Worm (Caenorhabditis elegans): ENCODE measurements around the gene nrf-5.

nrf-5 gene

ce11 chrV:13833951-13834350 is 5.9 kb downstream of the nrf-5 start, which contains the start of gene srx-129:
TSS of gene srx-129 (plus strand) at chrV:13834251.
- TF ChIP-seq hlh-15 (tag; optimal IDR thresholded peaks at IDR 0.05), result no peak
- no peak for TF ChIP-seq Y22D7AL.16 (tag; optimal IDR thresholded peaks at IDR 0.05)
- no peak for TF ChIP-seq C08G9.2 (tag; optimal IDR thresholded peaks at IDR 0.05)
- TF ChIP-seq elt-4 (tag; optimal IDR thresholded peaks at IDR 0.05), result no peak
- no peak for TF ChIP-seq unc-3 (GFP tag; conservative IDR thresholded peaks at IDR 0.05)
- no peak for TF ChIP-seq unc-3 (tag; optimal IDR thresholded peaks at IDR 0.05)
- no peak for TF ChIP-seq nhr-11 (tag; optimal IDR thresholded peaks at IDR 0.05)

- TF ChIP-seq ceh-48 (tag; optimal IDR thresholded peaks at IDR 0.05), result no peak
- TF ChIP-seq sox-2 (GFP tag; IDR thresholded peaks at IDR 0.05), result no peak
- TF ChIP-seq che-1 (tag; optimal IDR thresholded peaks at IDR 0.05), result no peak
- TF ChIP-seq C08G9.2 (tag; optimal IDR thresholded peaks at IDR 0.05), result no peak
- TF ChIP-seq unc-3 (GFP tag; conservative IDR thresholded peaks at IDR 0.05), result no peak
- TF ChIP-seq unc-3 (tag; optimal IDR thresholded peaks at IDR 0.05), result no peak
- TF ChIP-seq lim-6 (tag; optimal IDR thresholded peaks at IDR 0.05), result no peak
- no peak for TF ChIP-seq zip-5 (tag; optimal IDR thresholded peaks at IDR 0.05)
- TF ChIP-seq npax-4 (tag; optimal IDR thresholded peaks at IDR 0.05), result no peak
- TF ChIP-seq C38D4.7 (GFP tag; optimal IDR thresholded peaks at IDR 0.05), result no peak
- TF ChIP-seq ets-4 (tag; optimal IDR thresholded peaks at IDR 0.05), result no peak
- TF ChIP-seq dve-1 (tag; optimal IDR thresholded peaks at IDR 0.05), result no peak
Measured at ce11 chrV:13837173-13837572, 9.1 kb downstream of the nrf-5 start, which contains the start of gene srx-128. TSS of gene srx-128 (plus strand) at chrV:13837473.

- TF ChIP-seq nfya-1 (tag; optimal IDR thresholded peaks at IDR 0.05), result no peak
Measured at ce11 chrV:13839433-13839832, 11.4 kb downstream of the nrf-5 start, which contains the start of gene F55B12.10. TSS of gene F55B12.10 (plus strand) at chrV:13839733.

- no peak for TF ChIP-seq unc-86 (tag; optimal IDR thresholded peaks at IDR 0.05)
- no peak for TF ChIP-seq ceh-18 (tag; optimal IDR thresholded peaks at IDR 0.05)
- no peak for TF ChIP-seq syd-9 (tag; optimal IDR thresholded peaks at IDR 0.05)
- TF ChIP-seq ceh-34 (tag; optimal IDR thresholded peaks at IDR 0.05), result no peak
- TF ChIP-seq npax-4 (tag; optimal IDR thresholded peaks at IDR 0.05), result no peak
- TF ChIP-seq T23F11.4 (GFP tag; optimal IDR thresholded peaks at IDR 0.05), result no peak
- TF ChIP-seq ceh-19 (GFP tag; optimal IDR thresholded peaks at IDR 0.05), result no peak
- TF ChIP-seq nhr-11 (tag; optimal IDR thresholded peaks at IDR 0.05), result no peak
- no peak for TF ChIP-seq ceh-48 (tag; optimal IDR thresholded peaks at IDR 0.05)
- no peak for TF ChIP-seq ztf-16 (tag; optimal IDR thresholded peaks at IDR 0.05)
- no peak for TF ChIP-seq lin-11 (tag; optimal IDR thresholded peaks at IDR 0.05)
- TF ChIP-seq che-1 (tag; optimal IDR thresholded peaks at IDR 0.05), result no peak
- no peak for TF ChIP-seq tbx-7 (tag; optimal IDR thresholded peaks at IDR 0.05)
- TF ChIP-seq elt-4 (tag; optimal IDR thresholded peaks at IDR 0.05), result no peak
- no peak for TF ChIP-seq dmd-4 (tag; optimal IDR thresholded peaks at IDR 0.05; ENCODE audit: borderline replicate concordance)
- TF ChIP-seq unc-3 (GFP tag; conservative IDR thresholded peaks at IDR 0.05), result no peak
- TF ChIP-seq unc-3 (tag; optimal IDR thresholded peaks at IDR 0.05), result no peak
- no peak for TF ChIP-seq mec-3 (tag; optimal IDR thresholded peaks at IDR 0.05; ENCODE audit: borderline replicate concordance)
- no peak for TF ChIP-seq gmeb-2 (tag; optimal IDR thresholded peaks at IDR 0.05)
- no peak for TF ChIP-seq K09A11.1 (tag; optimal IDR thresholded peaks at IDR 0.05; ENCODE audit: insufficient read depth)
Measured at ce11 chrV:13840909-13841308, 12.8 kb downstream of the nrf-5 start, which contains the start of gene srx-17. TSS of gene srx-17 (plus strand) at chrV:13841209.

- TF ChIP-seq odd-2 (tag; optimal IDR thresholded peaks at IDR 0.05) (no peak), F13H6.1 (tag; optimal IDR thresholded peaks at IDR 0.05) (no peak), dmd-4 (tag; optimal IDR thresholded peaks at IDR 0.05; ENCODE audit: borderline replicate concordance) (no peak), pha-4 (tag; optimal IDR thresholded peaks at IDR 0.05) (no peak), sox-2 (GFP tag; IDR thresholded peaks at IDR 0.05) (no peak), ref-2 (tag; optimal IDR thresholded peaks at IDR 0.05) (no peak), unc-86 (tag; optimal IDR thresholded peaks at IDR 0.05) (no peak), unc-55 (GFP tag; optimal IDR thresholded peaks at IDR 0.05) (no peak), pros-1 (tag; optimal IDR thresholded peaks at IDR 0.05) (no peak), fkh-6 (tag; optimal IDR thresholded peaks at IDR 0.05) (no peak), ets-4 (tag; optimal IDR thresholded peaks at IDR 0.05) (no peak), gmeb-2 (tag; optimal IDR thresholded peaks at IDR 0.05) (no peak), C08G9.2 (tag; optimal IDR thresholded peaks at IDR 0.05) (no peak), ceh-14 (tag; optimal IDR thresholded peaks at IDR 0.05) (no peak), ceh-45 (GFP tag; IDR thresholded peaks at IDR 0.05) (no peak), elt-4 (tag; optimal IDR thresholded peaks at IDR 0.05) (no peak), hlh-13 (GFP tag; optimal IDR thresholded peaks at IDR 0.05) (no peak), ceh-6 (GFP tag; optimal IDR thresholded peaks at IDR 0.05) (no peak), pat-9 (tag; optimal IDR thresholded peaks at IDR 0.05) (no peak), ceh-48 (tag; optimal IDR thresholded peaks at IDR 0.05) (no peak)
Measured at ce11 chrV:13843147-13843546, 15.1 kb downstream of the nrf-5 start, which contains the start of gene srx-130. TSS of gene srx-130 (plus strand) at chrV:13843447.
